Worm (Caenorhabditis elegans) whole organism, early embryonic: ENCODE measurements around the gene C16D9.9.

Experiments
- hmbx-1 ChIP-seq: sonication (generic microtip); optimal IDR thresholded peaks from 2 replicates; lab custom pipeline; 2016; ENCODE audit warnings: mild to moderate bottlenecking, missing genetic modification characterization, missing compliant biosample characterization
- tbx-11 ChIP-seq: fragments of 200-800 bp; sonication (Bioruptor generic); IDR thresholded peaks from 2 replicates; pipeline ENCODE4 v1.3.6; 2022; ENCODE audit warnings: missing genetic modification characterization, missing compliant biosample characterization
- tra-4 ChIP-seq: sonication (generic microtip); optimal IDR thresholded peaks from 2 replicates; lab custom pipeline; 2017; ENCODE audit warnings: missing genetic modification characterization, missing compliant biosample characterization

ce11 chrV:8299191-8299854, 35.3 kb downstream of the C16D9.9 start, which contains the start of gene W02D7.5:
- TF ChIP-seq hmbx-1 (no peak), tbx-11 (GFP tag; lab: Robert Waterston, UW) (no peak), tra-4 (no peak)
